Worm (Caenorhabditis elegans) whole organism, late embryonic: Measurements from ENCODE around the gene C07A12.18.

ENCODE experiments used
- ceh-19 ChIP-seq: fragments of 200-800 bp; sonication (Bioruptor generic); optimal IDR thresholded peaks from 2 replicates; lab custom pipeline; 2018; ENCODE audit warnings: mild to moderate bottlenecking, missing genetic modification characterization, missing compliant biosample characterization
- elt-2 ChIP-seq: sonication (generic microtip); optimal IDR thresholded peaks from 2 replicates; lab custom pipeline; 2016; ENCODE audit warnings: missing genetic modification reagents, missing genetic modification characterization, missing compliant biosample characterization
- nfya-1 ChIP-seq: sonication (generic microtip); optimal IDR thresholded peaks from 2 replicates; lab custom pipeline; 2017; ENCODE audit warnings: missing genetic modification characterization, mild to moderate bottlenecking, missing compliant biosample characterization, antibody characterized with exemption, moderate library complexity
- pag-3 ChIP-seq: sonication (generic microtip); optimal IDR thresholded peaks from 2 replicates; lab custom pipeline; 2016; ENCODE audit warnings: missing compliant biosample characterization, missing genetic modification characterization, borderline replicate concordance
- pqm-1 ChIP-seq: sonication (generic microtip); optimal IDR thresholded peaks from 2 replicates; lab custom pipeline; 2016; ENCODE audit warnings: missing genetic modification characterization, missing compliant biosample characterization
- unc-86 ChIP-seq: sonication (generic microtip); optimal IDR thresholded peaks from 2 replicates; lab custom pipeline; 2016; ENCODE audit warnings: missing genetic modification characterization, missing compliant biosample characterization

ce11 chrX:4507122-4507681, 42.5 kb downstream of the C07A12.18 start:
- TF ChIP-seq pag-3 (tag; lab: Kevin White, UChicago): no peak
- no peak for TF ChIP-seq ceh-19 (GFP tag; lab: Kevin White, UChicago)
- TF ChIP-seq unc-86: no peak
- no peak for TF ChIP-seq elt-2 (tag; lab: Kevin White, UChicago)
- no peak for TF ChIP-seq pqm-1
- no peak for TF ChIP-seq nfya-1 (tag; lab: Kevin White, UChicago)
